Fruit fly (Drosophila melanogaster) whole organism, embryonic: ENCODE results near the gene Pat1.

Experiments
- Abd-B ChIP-seq: fragments of 200-800 bp; sonication (Bioruptor generic); optimal IDR thresholded peaks from 2 replicates; lab custom pipeline; 2018; ENCODE audit warnings: missing biosample characterization, mild to moderate bottlenecking, missing genetic modification characterization, moderate library complexity
- Bteb2 ChIP-seq: fragments of 200-800 bp; sonication (Bioruptor generic); optimal IDR thresholded peaks from 2 replicates; lab custom pipeline; 2016; ENCODE audit warnings: missing biosample characterization, missing genetic modification characterization
- CG11695 ChIP-seq: fragments of 200-800 bp; sonication (Bioruptor generic); IDR thresholded peaks from 3 replicates; pipeline ENCODE4 v1.3.6; 2022; ENCODE audit warnings: missing biosample characterization, missing genetic modification characterization
- CG12071 ChIP-seq: fragments of 200-800 bp; sonication (Bioruptor generic); optimal IDR thresholded peaks from 3 replicates; lab custom pipeline; 2018; ENCODE audit warnings: missing biosample characterization, mild to moderate bottlenecking, missing genetic modification characterization
- CG15269 ChIP-seq: fragments of 200-800 bp; sonication (Bioruptor generic); optimal IDR thresholded peaks from 2 replicates; lab custom pipeline; 2018; ENCODE audit warnings: missing biosample characterization, mild to moderate bottlenecking, missing genetic modification characterization, moderate library complexity
- CG15601 ChIP-seq: fragments of 200-800 bp; sonication (Bioruptor generic); optimal IDR thresholded peaks from 3 replicates; lab custom pipeline; 2019; ENCODE audit warnings: missing biosample characterization, mild to moderate bottlenecking, missing genetic modification characterization, moderate library complexity
- CG16815 ChIP-seq: fragments of 200-800 bp; sonication (Bioruptor generic); optimal IDR thresholded peaks from 3 replicates; lab custom pipeline; 2017; ENCODE audit warnings: missing biosample characterization, mild to moderate bottlenecking, missing genetic modification characterization
- CG17385 ChIP-seq: fragments of 200-800 bp; sonication (Bioruptor generic); optimal IDR thresholded peaks from 3 replicates; lab custom pipeline; 2018; ENCODE audit warnings: missing biosample characterization, mild to moderate bottlenecking, missing genetic modification characterization
- CG18262 ChIP-seq: fragments of 200-800 bp; optimal IDR thresholded peaks from 3 replicates; lab custom pipeline; 2019; ENCODE audit warnings: missing biosample characterization, mild to moderate bottlenecking, missing genetic modification characterization, moderate library complexity
- CG2678 ChIP-seq: fragments of 200-800 bp; sonication (Bioruptor generic); optimal IDR thresholded peaks from 3 replicates; lab custom pipeline; 2019; ENCODE audit warnings: missing biosample characterization, mild to moderate bottlenecking, missing genetic modification characterization, moderate library complexity
- CG30020 ChIP-seq: fragments of 200-800 bp; optimal IDR thresholded peaks from 2 replicates; lab custom pipeline; 2019; ENCODE audit warnings: missing biosample characterization, mild to moderate bottlenecking, missing genetic modification characterization, moderate library complexity
- CG3847 ChIP-seq: fragments of 200-800 bp; sonication (Bioruptor generic); IDR thresholded peaks from 2 replicates; pipeline ENCODE4 v1.3.6; 2022; ENCODE audit warnings: missing biosample characterization, missing genetic modification characterization
- CG4404 ChIP-seq: fragments of 200-800 bp; sonication (Bioruptor generic); IDR thresholded peaks from 2 replicates; pipeline ENCODE4 v1.3.6; 2022; ENCODE audit warnings: missing biosample characterization, missing genetic modification characterization
- CG4424 ChIP-seq: fragments of 200-800 bp; sonication (Bioruptor generic); optimal IDR thresholded peaks from 3 replicates; lab custom pipeline; 2016; ENCODE audit warnings: missing biosample characterization, missing genetic modification characterization
- CG6683 ChIP-seq: fragments of 200-800 bp; sonication (Bioruptor generic); optimal IDR thresholded peaks from 2 replicates; lab custom pipeline; 2017; ENCODE audit warnings: missing biosample characterization, mild to moderate bottlenecking, missing genetic modification characterization, missing genetic modification reagents
- CG8089 ChIP-seq: fragments of 200-800 bp; sonication (Bioruptor generic); optimal IDR thresholded peaks from 3 replicates; lab custom pipeline; 2016; ENCODE audit warnings: missing biosample characterization, missing genetic modification characterization
- CG9727 ChIP-seq: fragments of 200-800 bp; sonication (Bioruptor generic); optimal IDR thresholded peaks from 3 replicates; lab custom pipeline; 2017; ENCODE audit warnings: missing biosample characterization, mild to moderate bottlenecking, missing genetic modification characterization
- CG9932 ChIP-seq: fragments of 200-800 bp; sonication (Bioruptor generic); IDR thresholded peaks from 2 replicates; pipeline ENCODE4 v1.3.6; 2022; ENCODE audit warnings: missing biosample characterization, missing genetic modification characterization
- CoRest ChIP-seq: fragments of 200-800 bp; sonication (Bioruptor generic); optimal IDR thresholded peaks from 3 replicates; lab custom pipeline; 2018; ENCODE audit warnings: missing biosample characterization, mild to moderate bottlenecking, missing genetic modification characterization, moderate library complexity
- D ChIP-seq, 2 experiments: fragments of 200-800 bp in 1 of 2; fragments of >200 bp in 1 of 2; sonication (Bioruptor generic) in 1 of 2; optimal IDR thresholded peaks; 2 replicates in 1 of 2; 3 replicates in 1 of 2; lab custom pipeline; 2017; ENCODE audit warnings: mild to moderate bottlenecking in 1 of 2, missing biosample characterization in 1 of 2, missing genetic modification characterization in 1 of 2, missing genetic modification reagents in 1 of 2
- D19A ChIP-seq: fragments of 200-800 bp; optimal IDR thresholded peaks from 3 replicates; lab custom pipeline; 2019; ENCODE audit warnings: missing biosample characterization, mild to moderate bottlenecking, missing genetic modification characterization, moderate library complexity
- E2f1 ChIP-seq: fragments of 200-800 bp; sonication (Bioruptor generic); IDR thresholded peaks from 2 replicates; pipeline ENCODE4 v1.3.6; 2022; ENCODE audit warnings: missing biosample characterization, missing genetic modification characterization
- E2f2 ChIP-seq: fragments of 200-800 bp; sonication (Bioruptor generic); IDR thresholded peaks from 2 replicates; pipeline ENCODE4 v1.3.6; 2022; ENCODE audit warnings: missing biosample characterization, missing genetic modification characterization
- Ets65A ChIP-seq: fragments of 200-800 bp; sonication (Bioruptor generic); peaks from one replicate; lab custom pipeline; 2016; ENCODE audit warnings: missing biosample characterization, missing genetic modification characterization
- Gug ChIP-seq: fragments of 200-800 bp; sonication (Bioruptor generic); IDR thresholded peaks from 4 replicates; pipeline ENCODE4 v1.3.6; 2022; ENCODE audit warnings: missing biosample characterization, missing genetic modification characterization
- H15 ChIP-seq: fragments of 200-800 bp; sonication (Bioruptor generic); IDR thresholded peaks from 3 replicates; pipeline ENCODE4 v1.3.6; 2022; ENCODE audit warnings: missing biosample characterization, missing genetic modification characterization
- HLH3B ChIP-seq: fragments of 200-800 bp; sonication (Bioruptor generic); IDR thresholded peaks from 2 replicates; pipeline ENCODE4 v1.3.6; 2022; ENCODE audit warnings: missing biosample characterization, missing genetic modification characterization
- NFAT ChIP-seq: fragments of 200-800 bp; sonication (Bioruptor generic); IDR thresholded peaks from 2 replicates; pipeline ENCODE4 v1.3.6; 2022; ENCODE audit warnings: missing biosample characterization, missing genetic modification characterization
- PHDP ChIP-seq: fragments of 200-800 bp; sonication (Bioruptor generic); optimal IDR thresholded peaks from 3 replicates; lab custom pipeline; 2018; ENCODE audit warnings: missing biosample characterization, mild to moderate bottlenecking, missing genetic modification characterization, moderate library complexity
- Ptx1 ChIP-seq: fragments of 200-800 bp; sonication (Bioruptor generic); IDR thresholded peaks from 2 replicates; pipeline ENCODE4 v1.3.6; 2022; ENCODE audit warnings: missing biosample characterization, missing genetic modification characterization
- Rfx ChIP-seq: fragments of 200-800 bp; sonication (Bioruptor generic); IDR thresholded peaks from 2 replicates; pipeline ENCODE4 v1.3.6; 2022; ENCODE audit warnings: missing biosample characterization, missing genetic modification characterization
- Ssrp ChIP-seq: fragments of 200-800 bp; sonication (Bioruptor generic); optimal IDR thresholded peaks from 2 replicates; lab custom pipeline; 2018; ENCODE audit warnings: missing biosample characterization, mild to moderate bottlenecking, missing genetic modification characterization, moderate library complexity
- Trl ChIP-seq, 3 experiments: fragments of >200 bp in 2 of 3; fragments of 200-800 bp in 1 of 3; sonication (Bioruptor generic) in 1 of 3; optimal IDR thresholded peaks; 2 replicates in 1 of 3; 3 replicates in 2 of 3; lab custom pipeline; 2016 to 2017; ENCODE audit warnings: missing biosample characterization in 1 of 3, missing genetic modification characterization in 1 of 3
- btn ChIP-seq: fragments of 200-800 bp; sonication (Bioruptor generic); optimal IDR thresholded peaks from 2 replicates; lab custom pipeline; 2016; ENCODE audit warnings: missing biosample characterization, missing genetic modification characterization
- ci ChIP-seq: fragments of 200-800 bp; sonication (Bioruptor generic); IDR thresholded peaks from 3 replicates; pipeline ENCODE4 v1.3.6; 2022; ENCODE audit warnings: missing biosample characterization, missing genetic modification characterization
- crol ChIP-seq: fragments of 200-800 bp; sonication (Bioruptor generic); IDR thresholded peaks from 2 replicates; pipeline ENCODE4 v1.3.6; 2022; ENCODE audit warnings: missing biosample characterization, missing genetic modification characterization
- dmrt11E ChIP-seq: fragments of 200-800 bp; sonication (Bioruptor generic); optimal IDR thresholded peaks from 3 replicates; lab custom pipeline; 2018; ENCODE audit warnings: missing biosample characterization, mild to moderate bottlenecking, missing genetic modification characterization, moderate library complexity
- kni ChIP-seq: fragments of 200-800 bp; sonication (Bioruptor generic); optimal IDR thresholded peaks from 3 replicates; lab custom pipeline; 2017; ENCODE audit warnings: mild to moderate bottlenecking, missing biosample characterization, missing genetic modification reagents, missing genetic modification characterization
- lbe ChIP-seq: fragments of 200-800 bp; sonication (Bioruptor generic); optimal IDR thresholded peaks from 2 replicates; lab custom pipeline; 2016; ENCODE audit warnings: missing biosample characterization, mild to moderate bottlenecking, missing genetic modification characterization
- lola ChIP-seq, 3 experiments: fragments of >200 bp in 2 of 3; fragments of 200-800 bp in 1 of 3; sonication (Bioruptor generic) in 1 of 3; optimal IDR thresholded peaks; 2 replicates each; lab custom pipeline; 2017 to 2019; ENCODE audit warnings: missing biosample characterization in 3 of 3, missing genetic modification characterization in 3 of 3, mild to moderate bottlenecking in 1 of 3, moderate library complexity in 1 of 3
- otp ChIP-seq: fragments of 200-800 bp; sonication (Bioruptor generic); IDR thresholded peaks from 3 replicates; pipeline ENCODE4, ENCODE4 v1.3.6; 2022; ENCODE audit warnings: missing biosample characterization, missing genetic modification characterization
- phol ChIP-seq: fragments of 200-800 bp; sonication (Bioruptor generic); optimal IDR thresholded peaks from 3 replicates; lab custom pipeline; 2018; ENCODE audit warnings: missing biosample characterization, mild to moderate bottlenecking, missing genetic modification characterization, moderate library complexity
- psq ChIP-seq: fragments of 200-800 bp; sonication (Bioruptor generic); optimal IDR thresholded peaks from 2 replicates; lab custom pipeline; 2017; ENCODE audit warnings: missing biosample characterization, missing genetic modification characterization
- row ChIP-seq: fragments of 200-800 bp; sonication (Bioruptor generic); IDR thresholded peaks from 3 replicates; pipeline ENCODE4 v1.3.6; 2022; ENCODE audit warnings: missing biosample characterization, missing genetic modification characterization
- ssp ChIP-seq: fragments of 200-800 bp; sonication (Bioruptor generic); IDR thresholded peaks from 2 replicates; pipeline ENCODE4 v1.3.6; 2022; ENCODE audit warnings: missing biosample characterization, missing genetic modification characterization
- tgo ChIP-seq: fragments of 200-800 bp; sonication (Bioruptor generic); IDR thresholded peaks from 3 replicates; pipeline ENCODE4 v1.3.6; 2022; ENCODE audit warnings: missing biosample characterization, missing genetic modification characterization
- trem ChIP-seq: fragments of 200-800 bp; optimal IDR thresholded peaks from 3 replicates; lab custom pipeline; 2019; ENCODE audit warnings: missing biosample characterization, mild to moderate bottlenecking, missing genetic modification characterization, moderate library complexity
- vvl ChIP-seq: fragments of 200-800 bp; sonication (Bioruptor generic); IDR thresholded peaks from 2 replicates; pipeline ENCODE4 v1.3.6; 2022; ENCODE audit warnings: missing biosample characterization, missing genetic modification characterization

Pat1 gene

DNA sequence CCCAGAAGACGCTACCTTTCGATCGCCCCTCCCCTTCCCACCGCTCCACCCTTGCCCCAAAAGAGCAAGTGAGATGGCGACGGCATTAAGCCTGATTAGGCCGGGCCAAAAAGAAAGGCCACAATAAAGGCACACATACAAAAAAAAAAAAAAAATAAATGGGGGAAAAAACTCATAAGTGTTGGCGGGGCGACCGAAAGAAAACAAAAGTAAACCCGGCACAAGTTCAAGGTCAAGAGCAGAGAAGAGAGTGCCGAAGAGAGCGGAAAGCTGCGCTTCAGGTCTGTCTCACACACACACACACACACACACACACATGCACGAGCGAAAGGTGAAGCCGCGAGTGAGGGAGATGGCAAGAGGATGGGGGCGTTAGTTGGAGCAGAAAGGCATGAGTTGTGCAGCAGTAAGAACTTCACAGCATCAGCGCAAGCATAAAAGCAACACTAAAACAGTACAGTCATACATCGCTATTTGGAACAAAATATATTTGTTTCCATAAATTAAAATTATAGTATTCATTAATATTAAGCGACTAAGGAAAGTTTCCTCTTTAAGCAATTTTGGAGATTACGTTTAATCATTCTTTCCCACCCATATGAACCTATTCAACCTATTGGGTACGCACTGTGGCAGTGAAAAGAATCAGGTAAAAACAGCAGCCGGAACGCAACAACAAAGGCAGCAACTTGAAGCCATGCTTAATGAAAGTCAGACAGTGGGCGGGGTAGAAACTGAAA lies 33.6 kb downstream of the Pat1 start (continued):
- TF ChIP-seq CG3847 (GFP tag; lab: Robert Waterston, UW) (no peak), CG15269 (tag; lab: Kevin White, UChicago) (peak; percentile 15), CG11695 (peak; percentile 31; the same call in 1 of the 3 replicates), Trl (optimal IDR thresholded peaks at IDR 0.05; lab: Kevin White, UChicago) (peak in 1 of 2 experiments; percentile 19), Trl (GFP tag; optimal IDR thresholded peaks at IDR 0.05; lab: Kevin White, UChicago) (no peak), Ptx1 (GFP tag; lab: Robert Waterston, UW) (peak; percentile 29; the same call in 1 of the 2 replicates), H15 (GFP tag; lab: Robert Waterston, UW) (no peak), CG12071 (GFP tag; lab: Kevin White, UChicago) (no peak), HLH3B (GFP tag; lab: Robert Waterston, UW) (peak; percentile 33; the same call in 1 of the 2 replicates), D (optimal IDR thresholded peaks at IDR 0.05; lab: Kevin White, UChicago) (no peak), D (GFP tag; optimal IDR thresholded peaks at IDR 0.05; lab: Kevin White, UChicago) (peak; percentile 45), Gug (peak; percentile 32; the same call in 1 of the 4 replicates), PHDP (tag; lab: Kevin White, UChicago) (peak; percentile 31), Bteb2 (no peak), CG4404 (GFP tag; lab: Robert Waterston, UW) (peak; percentile 27; the same call in 1 of the 2 replicates), tgo (peak; percentile 33; the same call in 1 of the 3 replicates), CG15601 (tag; lab: Kevin White, UChicago) (peak; percentile 30), lbe (GFP tag; lab: Kevin White, UChicago) (peak; percentile 57), ssp (GFP tag; lab: Robert Waterston, UW) (peak; percentile 39; the same call in 1 of the 2 replicates), CG16815 (peak; percentile 4), otp (peak; percentile 31; the same call in 1 of the 3 replicates), kni (peak; percentile 39), Rfx (GFP tag; lab: Robert Waterston, UW) (peak; percentile 56; the same call in 1 of the 2 replicates), CG9727 (GFP tag; lab: Kevin White, UChicago) (peak; percentile 18), D19A (tag; lab: Kevin White, UChicago) (peak; percentile 12), Abd-B (GFP tag; lab: Kevin White, UChicago) (peak; percentile 56), btn (no peak), Ssrp (peak; percentile 23), psq (no peak), lola (GFP tag; optimal IDR thresholded peaks at IDR 0.05; lab: Kevin White, UChicago) (peak in 1 of 3 experiments; percentile 54), dmrt11E (tag; lab: Kevin White, UChicago) (peak; percentile 60), CG17385 (GFP tag; lab: Kevin White, UChicago) (peak; percentile 7), phol (tag; lab: Kevin White, UChicago) (peak; percentile 47), E2f2 (GFP tag; lab: Robert Waterston, UW) (no peak), CG9932 (GFP tag; lab: Robert Waterston, UW) (0 out of 2 replicates have a peak, but pooled peaks have one; percentile 38), CG30020 (tag; lab: Kevin White, UChicago) (no peak), CG4424 (GFP tag; lab: Kevin White, UChicago) (peak; percentile 39), row (peak; percentile 62), CoRest (tag; lab: Kevin White, UChicago) (peak; percentile 20), Ets65A (GFP tag; lab: Kevin White, UChicago) (peak; percentile 37), E2f1 (GFP tag; lab: Robert Waterston, UW) (no peak), trem (tag; lab: Kevin White, UChicago) (peak; percentile 11), CG18262 (tag; lab: Kevin White, UChicago) (peak; percentile 49), CG8089 (GFP tag; lab: Kevin White, UChicago) (no peak), CG2678 (peak; percentile 48), crol (GFP tag; lab: Robert Waterston, UW) (0 out of 2 replicates have a peak, but pooled peaks have one; percentile 9), vvl (GFP tag; lab: Robert Waterston, UW) (peak; percentile 55; the same call in 1 of the 2 replicates), CG6683 (GFP tag; lab: Kevin White, UChicago) (no peak), NFAT (GFP tag; lab: Robert Waterston, UW) (no peak), ci (0 out of 3 replicates have a peak, but pooled peaks have one; percentile 47)
